Worm (Caenorhabditis elegans) whole organism, early embryonic: ENCODE measurements around the gene T27E7.1.

Experiments
- hmg-4 ChIP-seq: fragments of 200-800 bp; sonication (Bioruptor generic); optimal IDR thresholded peaks from 2 replicates; lab custom pipeline; 2018; ENCODE audit warnings: mild to moderate bottlenecking, missing genetic modification characterization, missing compliant biosample characterization
- hnd-1 ChIP-seq: sonication (generic microtip); optimal IDR thresholded peaks from 2 replicates; lab custom pipeline; 2016; ENCODE audit warnings: missing genetic modification characterization, missing compliant biosample characterization
- scrt-1 ChIP-seq: fragments of 200-800 bp; sonication (Bioruptor generic); IDR thresholded peaks from 2 replicates; pipeline ENCODE4 v1.3.6; 2022; ENCODE audit warnings: missing genetic modification characterization, missing compliant biosample characterization
- sea-1 ChIP-seq: fragments of 200-800 bp; sonication (Bioruptor generic); conservative IDR thresholded peaks from 2 replicates; pipeline ENCODE4 v1.3.6; 2022; ENCODE audit warnings: missing genetic modification characterization, missing compliant biosample characterization

DNA sequence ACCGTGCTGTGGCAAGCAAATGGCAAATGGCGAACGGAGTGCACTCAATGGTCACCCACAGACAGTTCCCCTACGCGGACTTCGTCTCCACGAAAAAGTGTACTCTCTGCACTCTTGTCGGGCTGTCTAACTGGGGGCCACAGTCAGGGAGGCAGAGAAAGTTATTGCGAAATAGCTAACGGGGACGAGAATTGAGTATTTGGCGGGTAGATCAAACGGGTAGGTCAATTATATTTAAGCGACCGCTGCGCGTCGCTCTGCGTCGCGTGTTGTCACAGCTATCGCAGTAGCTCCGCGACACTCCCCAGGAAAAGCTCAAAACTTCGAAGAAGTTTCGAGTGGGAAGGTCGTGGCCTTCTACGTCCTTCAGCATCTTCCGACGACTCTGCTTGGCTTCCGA is 12.8 kb downstream of the T27E7.1 start:
- TF ChIP-seq hnd-1 (no peak), scrt-1 (GFP tag; lab: Robert Waterston, UW) (no peak), sea-1 (GFP tag; lab: Robert Waterston, UW) (no peak), hmg-4 (GFP tag; lab: Kevin White, UChicago) (no peak)
